Fruit fly (Drosophila melanogaster) whole organism, embryonic: Measurements from ENCODE around the gene Reepl1.

Source experiments
- Blimp-1 ChIP-seq: fragments of 200-800 bp; sonication (Bioruptor generic); optimal IDR thresholded peaks from 3 replicates; lab custom pipeline; 2018; ENCODE audit warnings: missing biosample characterization, missing genetic modification characterization, mild to moderate bottlenecking, moderate library complexity, missing genetic modification reagents
- CG10462 ChIP-seq: fragments of 200-800 bp; sonication (Bioruptor generic); optimal IDR thresholded peaks from 2 replicates; lab custom pipeline; 2016; ENCODE audit warnings: missing biosample characterization, missing genetic modification characterization
- CG10543 ChIP-seq: fragments of 200-800 bp; sonication (Bioruptor generic); optimal IDR thresholded peaks from 3 replicates; lab custom pipeline; 2017; ENCODE audit warnings: missing biosample characterization, mild to moderate bottlenecking, missing genetic modification characterization, moderate library complexity
- CG11093 ChIP-seq: fragments of 200-800 bp; sonication (Bioruptor generic); IDR thresholded peaks from 3 replicates; pipeline ENCODE4 v1.3.6; 2022; ENCODE audit warnings: missing biosample characterization, missing genetic modification characterization
- CG11247 ChIP-seq: fragments of 200-800 bp; sonication (Bioruptor generic); IDR thresholded peaks from 2 replicates; pipeline ENCODE4 v1.3.6; 2022; ENCODE audit warnings: missing biosample characterization, missing genetic modification characterization
- CG11695 ChIP-seq: fragments of 200-800 bp; sonication (Bioruptor generic); IDR thresholded peaks from 3 replicates; pipeline ENCODE4 v1.3.6; 2022; ENCODE audit warnings: missing biosample characterization, missing genetic modification characterization
- CG12104 ChIP-seq: fragments of 200-800 bp; sonication (Bioruptor generic); optimal IDR thresholded peaks from 3 replicates; lab custom pipeline; 2016; ENCODE audit warnings: missing biosample characterization, missing genetic modification characterization
- CG12299 ChIP-seq: fragments of 200-800 bp; sonication (Bioruptor generic); optimal IDR thresholded peaks from 2 replicates; lab custom pipeline; 2018; ENCODE audit warnings: missing biosample characterization, mild to moderate bottlenecking, missing genetic modification characterization
- CG13287 ChIP-seq: fragments of 200-800 bp; sonication (Bioruptor generic); IDR thresholded peaks from 2 replicates; pipeline ENCODE4 v1.3.6; 2022; ENCODE audit warnings: missing biosample characterization, missing genetic modification characterization; ENCODE audit not compliant: partially characterized antibody
- CG14965 ChIP-seq: fragments of 200-800 bp; sonication (Bioruptor generic); optimal IDR thresholded peaks from 2 replicates; lab custom pipeline; 2016; ENCODE audit warnings: missing biosample characterization, missing genetic modification characterization, borderline replicate concordance
- CG15073 ChIP-seq: fragments of 200-800 bp; sonication (Bioruptor generic); optimal IDR thresholded peaks from 2 replicates; lab custom pipeline; 2016; ENCODE audit warnings: missing biosample characterization, missing genetic modification characterization
- CG2678 ChIP-seq: fragments of 200-800 bp; sonication (Bioruptor generic); optimal IDR thresholded peaks from 3 replicates; lab custom pipeline; 2019; ENCODE audit warnings: missing biosample characterization, mild to moderate bottlenecking, missing genetic modification characterization, moderate library complexity
- CG30020 ChIP-seq: fragments of 200-800 bp; optimal IDR thresholded peaks from 2 replicates; lab custom pipeline; 2019; ENCODE audit warnings: missing biosample characterization, mild to moderate bottlenecking, missing genetic modification characterization, moderate library complexity
- CG30403 ChIP-seq: fragments of 200-800 bp; sonication (Bioruptor generic); optimal IDR thresholded peaks from 3 replicates; lab custom pipeline; 2016; ENCODE audit warnings: missing biosample characterization, missing genetic modification characterization
- CG34224 ChIP-seq: fragments of 200-800 bp; sonication (Bioruptor generic); IDR thresholded peaks from 3 replicates; pipeline ENCODE4 v1.3.6; 2022; ENCODE audit warnings: missing biosample characterization, missing genetic modification characterization; ENCODE audit not compliant: partially characterized antibody
- CG6854 ChIP-seq: fragments of 200-800 bp; sonication (Bioruptor generic); optimal IDR thresholded peaks from 3 replicates; lab custom pipeline; 2017; ENCODE audit warnings: missing biosample characterization, mild to moderate bottlenecking, missing genetic modification characterization
- CG7372 ChIP-seq: fragments of 200-800 bp; sonication (Bioruptor generic); IDR thresholded peaks from 2 replicates; pipeline ENCODE4 v1.3.6; 2022; ENCODE audit warnings: missing biosample characterization, missing genetic modification characterization
- CG7786 ChIP-seq: fragments of 200-800 bp; sonication (Bioruptor generic); optimal IDR thresholded peaks from 2 replicates; lab custom pipeline; 2016; ENCODE audit warnings: missing biosample characterization, missing genetic modification characterization
- CG7963 ChIP-seq: fragments of 200-800 bp; sonication (Bioruptor generic); IDR thresholded peaks from 3 replicates; pipeline ENCODE4 v1.3.6; 2022; ENCODE audit warnings: missing biosample characterization, missing genetic modification characterization; ENCODE audit not compliant: partially characterized antibody
- CG8944 ChIP-seq: fragments of 200-800 bp; sonication (Bioruptor generic); optimal IDR thresholded peaks from 3 replicates; lab custom pipeline; 2016; ENCODE audit warnings: missing biosample characterization, missing genetic modification characterization
- Dfd ChIP-seq, 2 experiments: fragments of >200 bp; optimal IDR thresholded peaks; 2 replicates each; lab custom pipeline; 2017; ENCODE audit warnings: missing biosample characterization in 2 of 2, missing genetic modification characterization in 2 of 2
- Eip74EF ChIP-seq, 2 experiments: fragments of 200-800 bp in 1 of 2; fragments of >200 bp in 1 of 2; sonication (Bioruptor generic) in 1 of 2; optimal IDR thresholded peaks; 2 replicates each; lab custom pipeline; 2017 to 2019; ENCODE audit warnings: missing biosample characterization in 2 of 2, missing genetic modification characterization in 2 of 2, mild to moderate bottlenecking in 1 of 2, moderate library complexity in 1 of 2
- H15 ChIP-seq: fragments of 200-800 bp; sonication (Bioruptor generic); IDR thresholded peaks from 3 replicates; pipeline ENCODE4 v1.3.6; 2022; ENCODE audit warnings: missing biosample characterization, missing genetic modification characterization
- HLH54F ChIP-seq: fragments of 200-800 bp; sonication (Bioruptor generic); optimal IDR thresholded peaks from 3 replicates; lab custom pipeline; 2016; ENCODE audit warnings: missing biosample characterization, missing genetic modification characterization
- Hmx ChIP-seq: fragments of 200-800 bp; sonication (Bioruptor generic); optimal IDR thresholded peaks from 2 replicates; lab custom pipeline; 2016; ENCODE audit warnings: missing biosample characterization, missing genetic modification characterization
- Kr ChIP-seq: fragments of 200-800 bp; sonication (Bioruptor generic); optimal IDR thresholded peaks from 2 replicates; lab custom pipeline; 2017; ENCODE audit warnings: missing biosample characterization, mild to moderate bottlenecking, missing genetic modification characterization
- Med ChIP-seq: fragments of 200-800 bp; sonication (Bioruptor generic); peaks from one replicate; lab custom pipeline; 2016; ENCODE audit warnings: missing biosample characterization, missing genetic modification characterization, mild to moderate bottlenecking, inconsistent platforms, moderate library complexity
- Meics ChIP-seq: fragments of 200-800 bp; sonication (Bioruptor generic); optimal IDR thresholded peaks from 2 replicates; lab custom pipeline; 2017; ENCODE audit warnings: missing biosample characterization, mild to moderate bottlenecking, missing genetic modification characterization
- TFAM ChIP-seq: fragments of 200-800 bp; sonication (Bioruptor generic); optimal IDR thresholded peaks from 2 replicates; lab custom pipeline; 2017; ENCODE audit warnings: missing biosample characterization, missing genetic modification characterization, inconsistent platforms
- Usf ChIP-seq: fragments of 200-800 bp; sonication (Bioruptor generic); optimal IDR thresholded peaks from 2 replicates; lab custom pipeline; 2017; ENCODE audit warnings: missing genotype, missing biosample characterization, missing genetic modification characterization
- ato ChIP-seq: fragments of 200-800 bp; sonication (Bioruptor generic); IDR thresholded peaks from 2 replicates; pipeline ENCODE4 v1.3.6; 2022; ENCODE audit warnings: missing biosample characterization, missing genetic modification characterization; ENCODE audit not compliant: partially characterized antibody
- fu2 ChIP-seq: fragments of 200-800 bp; sonication (Bioruptor generic); optimal IDR thresholded peaks from 2 replicates; lab custom pipeline; 2016; ENCODE audit warnings: missing biosample characterization, missing genetic modification characterization
- gfzf ChIP-seq: fragments of 200-800 bp; sonication (Bioruptor generic); optimal IDR thresholded peaks from 2 replicates; lab custom pipeline; 2016; ENCODE audit warnings: missing biosample characterization, mild to moderate bottlenecking, missing genetic modification characterization, moderate library complexity
- gsb-n ChIP-seq: fragments of 200-800 bp; sonication (Bioruptor generic); optimal IDR thresholded peaks from 3 replicates; lab custom pipeline; 2018; ENCODE audit warnings: missing biosample characterization, mild to moderate bottlenecking, missing genetic modification characterization
- hbn ChIP-seq: fragments of 200-800 bp; sonication (Bioruptor generic); IDR thresholded peaks from 2 replicates; pipeline ENCODE4 v1.3.6; 2022; ENCODE audit warnings: missing biosample characterization, missing genetic modification characterization; ENCODE audit not compliant: partially characterized antibody
- lab ChIP-seq: fragments of 200-800 bp; sonication (Bioruptor generic); optimal IDR thresholded peaks from 3 replicates; lab custom pipeline; 2017; ENCODE audit warnings: missing biosample characterization, missing genetic modification characterization, mild to moderate bottlenecking, moderate library complexity, missing genetic modification reagents
- lbe ChIP-seq: fragments of 200-800 bp; sonication (Bioruptor generic); optimal IDR thresholded peaks from 2 replicates; lab custom pipeline; 2016; ENCODE audit warnings: missing biosample characterization, mild to moderate bottlenecking, missing genetic modification characterization
- lov ChIP-seq, 2 experiments: fragments of 200-800 bp in 1 of 2; fragments of >200 bp in 1 of 2; sonication (Bioruptor generic) in 1 of 2; IDR thresholded peaks in 1 of 2; optimal IDR thresholded peaks in 1 of 2; 2 replicates in 1 of 2; 3 replicates in 1 of 2; pipeline versions ENCODE4 v1.3.6 to Lab custom; 2017 to 2022; ENCODE audit warnings: missing biosample characterization in 1 of 2, missing genetic modification characterization in 1 of 2
- luna ChIP-seq: fragments of 200-800 bp; sonication (Bioruptor generic); optimal IDR thresholded peaks from 2 replicates; lab custom pipeline; 2016; ENCODE audit warnings: missing biosample characterization, missing genetic modification characterization
- pan ChIP-seq, 4 experiments: fragments of >200 bp in 3 of 4; fragments of 200-800 bp in 1 of 4; sonication (Bioruptor generic) in 1 of 4; optimal IDR thresholded peaks in 3 of 4; IDR thresholded peaks in 1 of 4; 2 replicates each; pipeline versions ENCODE4 v1.3.6 to Lab custom; 2017 to 2022; ENCODE audit warnings: missing biosample characterization in 2 of 4, missing genetic modification characterization in 2 of 4, mixed read lengths in 1 of 4
- phol ChIP-seq: fragments of 200-800 bp; sonication (Bioruptor generic); optimal IDR thresholded peaks from 3 replicates; lab custom pipeline; 2018; ENCODE audit warnings: missing biosample characterization, mild to moderate bottlenecking, missing genetic modification characterization, moderate library complexity
- pros ChIP-seq: fragments of 200-800 bp; sonication (Bioruptor generic); optimal IDR thresholded peaks from 3 replicates; lab custom pipeline; 2019; ENCODE audit warnings: missing biosample characterization, mild to moderate bottlenecking, missing genetic modification characterization, moderate library complexity
- repo ChIP-seq: fragments of 200-800 bp; sonication (Bioruptor generic); optimal IDR thresholded peaks from 2 replicates; lab custom pipeline; 2016; ENCODE audit warnings: missing biosample characterization, missing genetic modification characterization
- sna ChIP-seq: fragments of 200-800 bp; sonication (Bioruptor generic); IDR thresholded peaks from 2 replicates; pipeline ENCODE4 v1.3.6; 2022; ENCODE audit warnings: missing biosample characterization, missing genetic modification characterization; ENCODE audit not compliant: partially characterized antibody
- unpg ChIP-seq: fragments of 200-800 bp; sonication (Bioruptor generic); optimal IDR thresholded peaks from 3 replicates; lab custom pipeline; 2018; ENCODE audit warnings: missing biosample characterization, mild to moderate bottlenecking, missing genetic modification characterization, moderate library complexity
- usp ChIP-seq: fragments of >200 bp; optimal IDR thresholded peaks from 2 replicates; lab custom pipeline; 2017; ENCODE audit warnings: missing biosample characterization, missing genetic modification characterization
- wor ChIP-seq: fragments of 200-800 bp; sonication (Bioruptor generic); IDR thresholded peaks from 2 replicates; pipeline ENCODE4 v1.3.6; 2022; ENCODE audit warnings: missing biosample characterization, missing genetic modification characterization

The Reepl1 gene

dm6 chrX:11621866-11622648, 49.5 kb downstream of the Reepl1 start, which contains the start of gene Ptp10D (continued):
- no peak for TF ChIP-seq CG12104 (GFP tag; lab: Kevin White, UChicago)
- TF ChIP-seq CG6854 (GFP tag; lab: Kevin White, UChicago), result no peak
- peak; percentile 85 for TF ChIP-seq CG34224 (GFP tag; lab: Robert Waterston, UW)
- TF ChIP-seq CG7963 (GFP tag; lab: Robert Waterston, UW), result peak; percentile 88
- peak; percentile 19 for TF ChIP-seq Blimp-1 (GFP tag; lab: Kevin White, UChicago)
- TF ChIP-seq CG11247, result peak; percentile 39
- no peak for TF ChIP-seq TFAM (GFP tag; lab: Kevin White, UChicago)
- no peak for TF ChIP-seq CG14965 (GFP tag; lab: Kevin White, UChicago)
- peak in 1 of 2 experiments; percentile 5 for TF ChIP-seq Dfd (GFP tag; optimal IDR thresholded peaks at IDR 0.05; lab: Kevin White, UChicago)
- TF ChIP-seq luna (GFP tag; lab: Kevin White, UChicago), result no peak
- TF ChIP-seq usp (GFP tag; lab: Kevin White, UChicago), result no peak
- no peak for TF ChIP-seq Kr (GFP tag; lab: Kevin White, UChicago)
- TF ChIP-seq Eip74EF (GFP tag; optimal IDR thresholded peaks at IDR 0.05; lab: Kevin White, UChicago), result no peak
- TF ChIP-seq unpg (GFP tag; lab: Kevin White, UChicago), result peak; percentile 1
- peak; percentile 91 for TF ChIP-seq Med
- TF ChIP-seq CG12299, result peak; percentile 25
- no peak for TF ChIP-seq H15 (GFP tag; lab: Robert Waterston, UW)
- no peak for TF ChIP-seq pan (optimal IDR thresholded peaks at IDR 0.05; lab: Kevin White, UChicago)
- TF ChIP-seq pan (GFP tag; optimal IDR thresholded peaks at IDR 0.05 in 1 of 2, IDR thresholded peaks at IDR 0.05 in 1 of 2), result peak in 1 of 2 experiments; percentile 16
- TF ChIP-seq Hmx (GFP tag; lab: Kevin White, UChicago), result no peak
- TF ChIP-seq phol (tag; lab: Kevin White, UChicago), result no peak
- TF ChIP-seq CG13287 (GFP tag; lab: Robert Waterston, UW), result peak; percentile 86
- no peak for TF ChIP-seq Meics
- no peak for TF ChIP-seq lov (optimal IDR thresholded peaks at IDR 0.05; lab: Kevin White, UChicago)
- TF ChIP-seq lov (GFP tag; IDR thresholded peaks at IDR 0.05; lab: Robert Waterston, UW), result 0 out of 3 replicates have a peak, but pooled peaks have one; percentile 34
- TF ChIP-seq ato (GFP tag; lab: Robert Waterston, UW), result peak; percentile 85
- TF ChIP-seq sna, result peak; percentile 67
- peak; percentile 57 for TF ChIP-seq lbe (GFP tag; lab: Kevin White, UChicago)
- no peak for TF ChIP-seq CG8944
- no peak for TF ChIP-seq CG7372 (GFP tag; lab: Robert Waterston, UW)
- TF ChIP-seq Usf (GFP tag; lab: Kevin White, UChicago), result no peak
- TF ChIP-seq CG11093 (GFP tag; lab: Robert Waterston, UW), result no peak
- no peak for TF ChIP-seq wor (GFP tag; lab: Robert Waterston, UW)
- TF ChIP-seq gsb-n (tag; lab: Kevin White, UChicago), result peak; percentile 33
- no peak for TF ChIP-seq CG10462 (GFP tag; lab: Kevin White, UChicago)
- TF ChIP-seq CG30403 (GFP tag; lab: Kevin White, UChicago), result no peak
- TF ChIP-seq CG7786 (GFP tag; lab: Kevin White, UChicago), result no peak
- TF ChIP-seq repo (GFP tag; lab: Kevin White, UChicago), result no peak
- TF ChIP-seq CG2678 (tag; lab: Kevin White, UChicago), result peak; percentile 2
- TF ChIP-seq fu2 (GFP tag; lab: Kevin White, UChicago), result no peak
- peak; percentile 59 for TF ChIP-seq hbn (GFP tag; lab: Robert Waterston, UW)
- TF ChIP-seq CG15073, result no peak
- TF ChIP-seq CG10543 (GFP tag; lab: Kevin White, UChicago), result peak; percentile 80
- no peak for TF ChIP-seq HLH54F
- no peak for TF ChIP-seq CG11695
- TF ChIP-seq pros (GFP tag; lab: Kevin White, UChicago), result no peak
- no peak for TF ChIP-seq CG30020
- TF ChIP-seq lab (GFP tag; lab: Kevin White, UChicago), result peak; percentile 70
- TF ChIP-seq gfzf (GFP tag; lab: Kevin White, UChicago), result peak; percentile 0
